Worm (Caenorhabditis elegans) whole organism, late embryonic: ENCODE data around the gene Y43F8B.23.

ENCODE experiments used
- C08G9.2 ChIP-seq: sonication (generic microtip); optimal IDR thresholded peaks from 2 replicates; lab custom pipeline; 2016; ENCODE audit warnings: mild to moderate bottlenecking, missing genetic modification characterization, moderate library complexity, missing compliant biosample characterization
- C38D4.7 ChIP-seq: fragments of 200-800 bp; sonication (Bioruptor generic); optimal IDR thresholded peaks from 2 replicates; lab custom pipeline; 2018; ENCODE audit warnings: mild to moderate bottlenecking, missing genetic modification characterization, moderate library complexity, missing compliant biosample characterization
- F13H6.1 ChIP-seq: sonication (generic microtip); optimal IDR thresholded peaks from 2 replicates; lab custom pipeline; 2016; ENCODE audit warnings: missing genetic modification characterization, missing compliant biosample characterization
- K02D7.2 ChIP-seq: sonication (generic microtip); optimal IDR thresholded peaks from 2 replicates; lab custom pipeline; 2017; ENCODE audit warnings: mild to moderate bottlenecking, missing genetic modification characterization, missing compliant biosample characterization
- ahr-1 ChIP-seq: sonication (generic microtip); optimal IDR thresholded peaks from 2 replicates; lab custom pipeline; 2016; ENCODE audit warnings: missing genetic modification characterization, missing compliant biosample characterization
- ama-1 ChIP-seq: fragments of 150-350 bp; optimal IDR thresholded peaks from 2 replicates; lab custom pipeline; 2014
- ceh-14 ChIP-seq: sonication (generic microtip); optimal IDR thresholded peaks from 2 replicates; lab custom pipeline; 2016; ENCODE audit warnings: missing genotype, missing genetic modification characterization, missing compliant biosample characterization
- ceh-18 ChIP-seq: sonication (generic microtip); optimal IDR thresholded peaks from 2 replicates; lab custom pipeline; 2016; ENCODE audit warnings: missing genetic modification characterization, missing compliant biosample characterization
- ceh-2 ChIP-seq: sonication (generic microtip); optimal IDR thresholded peaks from 2 replicates; lab custom pipeline; 2016; ENCODE audit warnings: missing genotype, missing genetic modification characterization, missing compliant biosample characterization
- ceh-22 ChIP-seq: sonication (generic microtip); optimal IDR thresholded peaks from 2 replicates; lab custom pipeline; 2017; ENCODE audit warnings: missing biosample characterization, missing genetic modification characterization
- ceh-31 ChIP-seq: sonication (generic microtip); optimal IDR thresholded peaks from 2 replicates; lab custom pipeline; 2016; ENCODE audit warnings: missing genetic modification characterization, missing compliant biosample characterization
- ceh-34 ChIP-seq: sonication (generic microtip); optimal IDR thresholded peaks from 2 replicates; lab custom pipeline; 2016; ENCODE audit warnings: mild to moderate bottlenecking, missing genetic modification characterization, missing compliant biosample characterization
- ceh-45 ChIP-seq: fragments of 200-800 bp; sonication (Bioruptor generic); IDR thresholded peaks from 2 replicates; pipeline ENCODE4 v1.3.6; 2022; ENCODE audit warnings: missing genetic modification reagents, missing genetic modification characterization, missing compliant biosample characterization
- ceh-6 ChIP-seq: fragments of 200-800 bp; sonication (Bioruptor generic); optimal IDR thresholded peaks from 2 replicates; lab custom pipeline; 2018; ENCODE audit warnings: mild to moderate bottlenecking, missing genetic modification characterization, missing compliant biosample characterization
- che-1 ChIP-seq: sonication (generic microtip); optimal IDR thresholded peaks from 2 replicates; lab custom pipeline; 2016; ENCODE audit warnings: mild to moderate bottlenecking, missing genetic modification characterization, missing compliant biosample characterization
- fax-1 ChIP-seq: sonication (generic microtip); optimal IDR thresholded peaks from 2 replicates; lab custom pipeline; 2016; ENCODE audit warnings: missing genotype, missing genetic modification characterization, missing compliant biosample characterization
- fkh-10 ChIP-seq: fragments of 150-350 bp; optimal IDR thresholded peaks from 2 replicates; lab custom pipeline; 2014; ENCODE audit warnings: missing biosample characterization, missing genetic modification reagents, missing genetic modification characterization
- gmeb-2 ChIP-seq: sonication (generic microtip); optimal IDR thresholded peaks from 2 replicates; lab custom pipeline; 2016; ENCODE audit warnings: missing genetic modification characterization, inconsistent platforms, missing compliant biosample characterization
- hlh-30 ChIP-seq: sonication (generic microtip); optimal IDR thresholded peaks from 2 replicates; lab custom pipeline; 2017; ENCODE audit warnings: antibody characterized with exemption, missing genetic modification characterization, missing compliant biosample characterization; ENCODE audit not compliant: insufficient read depth
- hlh-6 ChIP-seq: sonication (generic microtip); optimal IDR thresholded peaks from 2 replicates; lab custom pipeline; 2016; ENCODE audit warnings: missing genotype, missing genetic modification characterization, missing compliant biosample characterization
- hlh-8 ChIP-seq: sonication (generic microtip); optimal IDR thresholded peaks from 2 replicates; lab custom pipeline; 2016; ENCODE audit warnings: missing genotype, missing genetic modification characterization, missing compliant biosample characterization
- lim-6 ChIP-seq: sonication (generic microtip); optimal IDR thresholded peaks from 2 replicates; lab custom pipeline; 2016; ENCODE audit warnings: missing genetic modification characterization, missing compliant biosample characterization
- madf-2 ChIP-seq: sonication (generic microtip); optimal IDR thresholded peaks from 2 replicates; lab custom pipeline; 2017; ENCODE audit warnings: missing genetic modification characterization, missing compliant biosample characterization
- mec-3 ChIP-seq: sonication (generic microtip); optimal IDR thresholded peaks from 2 replicates; lab custom pipeline; 2016; ENCODE audit warnings: borderline replicate concordance, missing genetic modification characterization, missing compliant biosample characterization
- nfya-1 ChIP-seq: sonication (generic microtip); optimal IDR thresholded peaks from 2 replicates; lab custom pipeline; 2017; ENCODE audit warnings: missing genetic modification characterization, mild to moderate bottlenecking, missing compliant biosample characterization, antibody characterized with exemption, moderate library complexity
- nhr-11 ChIP-seq: fragments of 150-350 bp; optimal IDR thresholded peaks from 2 replicates; lab custom pipeline; 2014; ENCODE audit warnings: missing biosample characterization, missing genetic modification characterization
- nhr-232 ChIP-seq: sonication (generic microtip); optimal IDR thresholded peaks from 2 replicates; lab custom pipeline; 2016; ENCODE audit warnings: missing genetic modification characterization, missing compliant biosample characterization
- npax-4 ChIP-seq: sonication (generic microtip); optimal IDR thresholded peaks from 2 replicates; lab custom pipeline; 2016; ENCODE audit warnings: missing genetic modification characterization, missing compliant biosample characterization
- odd-2 ChIP-seq: sonication (generic microtip); optimal IDR thresholded peaks from 2 replicates; lab custom pipeline; 2017; ENCODE audit warnings: antibody characterized with exemption, mild to moderate bottlenecking, missing genetic modification characterization, missing compliant biosample characterization
- pag-3 ChIP-seq: sonication (generic microtip); optimal IDR thresholded peaks from 2 replicates; lab custom pipeline; 2016; ENCODE audit warnings: missing compliant biosample characterization, missing genetic modification characterization, borderline replicate concordance
- pat-9 ChIP-seq: fragments of 200-800 bp; sonication (Bioruptor generic); optimal IDR thresholded peaks from 2 replicates; lab custom pipeline; 2018; ENCODE audit warnings: mild to moderate bottlenecking, missing genetic modification characterization, moderate library complexity, missing compliant biosample characterization
- pax-1 ChIP-seq: fragments of 150-350 bp; optimal IDR thresholded peaks from 2 replicates; lab custom pipeline; 2014; ENCODE audit warnings: missing biosample characterization, missing genetic modification characterization
- pqm-1 ChIP-seq: sonication (generic microtip); optimal IDR thresholded peaks from 2 replicates; lab custom pipeline; 2016; ENCODE audit warnings: missing genetic modification characterization, missing compliant biosample characterization
- pros-1 ChIP-seq: fragments of 150-350 bp; optimal IDR thresholded peaks from 2 replicates; lab custom pipeline; 2014; ENCODE audit warnings: missing biosample characterization, missing genetic modification reagents, missing genetic modification characterization
- sdc-2 ChIP-seq: sonication (generic microtip); optimal IDR thresholded peaks from 2 replicates; lab custom pipeline; 2016; ENCODE audit warnings: missing genotype, missing genetic modification characterization, missing compliant biosample characterization
- syd-9 ChIP-seq: sonication (generic microtip); optimal IDR thresholded peaks from 2 replicates; lab custom pipeline; 2016; ENCODE audit warnings: mild to moderate bottlenecking, missing genetic modification characterization, moderate library complexity, missing compliant biosample characterization
- tbx-7 ChIP-seq: sonication (generic microtip); optimal IDR thresholded peaks from 2 replicates; lab custom pipeline; 2016; ENCODE audit warnings: missing genotype, missing genetic modification characterization, missing compliant biosample characterization
- ttx-3 ChIP-seq: sonication (generic microtip); optimal IDR thresholded peaks from 2 replicates; lab custom pipeline; 2016; ENCODE audit warnings: missing genetic modification reagents, missing genetic modification characterization, missing compliant biosample characterization
- unc-42 ChIP-seq: sonication (generic microtip); optimal IDR thresholded peaks from 2 replicates; lab custom pipeline; 2016; ENCODE audit warnings: missing genotype, missing genetic modification characterization, missing compliant biosample characterization
- unc-55 ChIP-seq: sonication (generic microtip); optimal IDR thresholded peaks from 2 replicates; lab custom pipeline; 2017; ENCODE audit warnings: missing biosample characterization, missing genetic modification reagents, missing genetic modification characterization
- unc-86 ChIP-seq: sonication (generic microtip); optimal IDR thresholded peaks from 2 replicates; lab custom pipeline; 2016; ENCODE audit warnings: missing genetic modification characterization, missing compliant biosample characterization
- ztf-16 ChIP-seq: sonication (generic microtip); optimal IDR thresholded peaks from 2 replicates; lab custom pipeline; 2017; ENCODE audit warnings: missing genetic modification characterization, missing compliant biosample characterization

Y43F8B.23 gene

DNA sequence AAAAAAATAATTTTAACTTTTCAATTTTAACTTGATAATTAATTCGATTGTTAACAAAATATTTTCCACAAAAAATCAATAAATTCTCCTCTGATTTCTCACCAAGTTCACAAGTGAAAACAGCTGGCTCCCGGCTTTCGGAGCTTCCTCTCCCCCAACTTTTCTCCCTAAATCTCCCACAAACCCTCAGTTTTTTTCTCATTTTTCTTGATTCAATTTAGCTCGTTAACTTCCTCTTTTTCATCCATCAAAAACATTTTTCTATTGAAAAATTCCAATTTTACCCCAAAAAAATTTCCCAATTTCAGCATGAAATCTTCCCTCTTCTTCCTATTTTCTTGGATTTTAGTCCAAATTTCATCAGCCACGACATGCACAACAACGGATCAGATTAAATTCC, 2.9 kb upstream of the Y43F8B.23 start, which contains the start of gene Y43F8B.11:
Gene Y43F8B.11 (plus strand): TSS at position 301 of the 400 bp plus-strand sequence.
- no peak for TF ChIP-seq tbx-7 (tag; lab: Kevin White, UChicago)
- no peak for TF ChIP-seq ceh-6 (GFP tag; lab: Kevin White, UChicago)
- TF ChIP-seq pqm-1, result no peak
- TF ChIP-seq C38D4.7, result no peak
- TF ChIP-seq odd-2 (tag; lab: Kevin White, UChicago), result no peak
- no peak for TF ChIP-seq ttx-3 (tag; lab: Kevin White, UChicago)
- TF ChIP-seq mec-3 (tag; lab: Kevin White, UChicago), result no peak
- no peak for TF ChIP-seq nhr-11 (tag; lab: Kevin White, UChicago)
- TF ChIP-seq sdc-2 (tag; lab: Kevin White, UChicago), result no peak
- TF ChIP-seq pat-9 (tag; lab: Kevin White, UChicago), result no peak
- TF ChIP-seq ceh-45 (GFP tag; lab: Robert Waterston, UW), result no peak
- TF ChIP-seq K02D7.2, result no peak
- TF ChIP-seq ceh-2 (tag; lab: Kevin White, UChicago), result no peak
- TF ChIP-seq ama-1 (lab: Kevin White, UChicago), result no peak
- TF ChIP-seq unc-86, result no peak
- TF ChIP-seq syd-9 (tag; lab: Kevin White, UChicago), result no peak
- no peak for TF ChIP-seq fkh-10
- TF ChIP-seq che-1 (tag; lab: Kevin White, UChicago), result no peak
- no peak for TF ChIP-seq pax-1
- no peak for TF ChIP-seq hlh-8 (tag; lab: Kevin White, UChicago)

DNA sequence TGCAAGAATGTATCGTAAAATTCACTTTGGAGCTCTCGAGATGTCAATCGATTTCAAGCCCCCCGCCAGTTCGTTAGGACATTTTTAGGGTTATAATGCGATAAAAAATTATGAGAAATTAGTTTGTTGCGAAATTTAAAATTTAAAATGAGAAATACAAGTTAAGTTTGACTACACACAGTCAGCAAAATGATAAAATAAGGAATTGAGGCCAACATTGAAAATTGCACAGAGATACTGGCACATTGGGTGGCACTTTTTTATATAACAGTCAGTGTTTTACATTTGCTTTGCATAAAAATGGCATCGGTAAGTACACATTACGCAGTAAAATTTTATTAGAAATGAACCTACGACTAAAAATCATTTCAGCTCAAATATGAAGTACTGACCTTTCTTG, 635 bp upstream of the Y43F8B.23 start, which contains the start of gene Y43F8B.12:
Gene Y43F8B.12 (plus strand): TSS at position 301 of the 400 bp plus-strand sequence.
- TF ChIP-seq ceh-34 (tag; lab: Kevin White, UChicago) (no peak), ztf-16 (tag; lab: Kevin White, UChicago) (no peak), ceh-22 (tag; lab: Kevin White, UChicago) (no peak), ceh-2 (tag; lab: Kevin White, UChicago) (no peak), ceh-45 (GFP tag; lab: Robert Waterston, UW) (no peak), fax-1 (tag; lab: Kevin White, UChicago) (no peak)

DNA sequence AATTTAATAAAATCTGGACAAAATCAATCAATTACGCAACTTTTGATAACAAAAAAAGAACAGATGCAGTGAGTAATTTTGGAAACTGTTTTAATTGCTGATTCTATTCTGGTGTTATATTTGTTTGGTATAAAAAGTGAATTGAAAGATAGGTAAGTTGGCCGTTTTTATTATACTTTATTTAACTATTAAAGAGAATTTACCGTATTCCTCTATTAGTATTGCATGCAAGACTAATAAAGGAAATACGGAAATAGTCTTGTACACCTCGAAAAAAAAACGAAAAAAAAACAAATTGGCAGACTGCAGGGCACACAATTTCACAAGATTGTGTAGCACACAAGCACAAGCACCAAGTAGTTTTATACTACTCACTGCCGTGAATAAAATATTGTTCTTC, 4.8 kb downstream of the Y43F8B.23 start, which contains the start of gene Y43F8B.25:
Gene Y43F8B.25 (plus strand): TSS at position 301 of the 400 bp plus-strand sequence.
- no peak for TF ChIP-seq ceh-14 (tag; lab: Kevin White, UChicago)
- no peak for TF ChIP-seq pat-9 (tag; lab: Kevin White, UChicago)
- TF ChIP-seq lim-6 (tag; lab: Kevin White, UChicago), result no peak
- no peak for TF ChIP-seq C38D4.7
- no peak for TF ChIP-seq unc-55 (GFP tag; lab: Kevin White, UChicago)
- TF ChIP-seq K02D7.2, result no peak
- no peak for TF ChIP-seq C08G9.2 (tag; lab: Kevin White, UChicago)
- no peak for TF ChIP-seq pqm-1
- TF ChIP-seq nfya-1 (tag; lab: Kevin White, UChicago), result no peak
- TF ChIP-seq hlh-6, result no peak
- TF ChIP-seq syd-9 (tag; lab: Kevin White, UChicago), result no peak
- no peak for TF ChIP-seq F13H6.1 (tag; lab: Kevin White, UChicago)
- TF ChIP-seq fax-1 (tag; lab: Kevin White, UChicago), result no peak
- TF ChIP-seq hlh-30 (tag; lab: Kevin White, UChicago), result no peak
- TF ChIP-seq nhr-11 (tag; lab: Kevin White, UChicago), result no peak

DNA sequence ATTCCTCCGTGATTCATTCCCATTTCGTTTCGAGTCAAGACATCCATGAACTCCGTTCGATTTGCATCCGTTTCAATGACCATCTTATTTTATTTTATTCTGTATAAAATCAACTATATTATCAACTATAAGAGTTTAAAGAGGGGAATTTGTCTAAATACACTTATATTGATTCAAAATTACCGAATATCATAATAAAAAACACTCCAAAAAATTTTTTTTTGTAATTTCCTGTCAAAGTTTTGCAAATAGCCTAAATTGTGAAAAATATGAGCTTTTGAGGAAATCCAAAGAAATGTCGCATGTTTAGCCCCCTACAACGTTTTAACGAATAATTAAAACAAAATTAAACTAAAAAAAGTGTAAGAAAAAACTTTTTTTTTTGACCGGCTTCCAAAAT, 5.4 kb downstream of the Y43F8B.23 start, which contains the start of gene Y43F8B.15:
Gene Y43F8B.15 (minus strand): TSS at position 101 of the 400 bp plus-strand sequence.
- TF ChIP-seq hlh-8 (tag; lab: Kevin White, UChicago) (no peak), ceh-34 (tag; lab: Kevin White, UChicago) (no peak), pros-1 (tag; lab: Kevin White, UChicago) (no peak), gmeb-2 (tag; lab: Kevin White, UChicago) (no peak), ttx-3 (tag; lab: Kevin White, UChicago) (no peak), hlh-6 (no peak), unc-42 (tag; lab: Kevin White, UChicago) (no peak), npax-4 (tag; lab: Kevin White, UChicago) (no peak), madf-2 (tag; lab: Kevin White, UChicago) (no peak), pag-3 (no peak), ceh-18 (no peak), nhr-232 (tag; lab: Kevin White, UChicago) (no peak), ceh-31 (tag; lab: Kevin White, UChicago) (no peak), ahr-1 (tag; lab: Kevin White, UChicago) (no peak)
- TF ChIP-seq, all 69 proteins: peak for 0
